Fruit fly (Drosophila melanogaster) whole organism, embryonic: ENCODE results near the gene CG34398.

ENCODE experiments used
- Atf6 ChIP-seq: fragments of 200-800 bp; sonication (Bioruptor generic); IDR thresholded peaks from 2 replicates; pipeline ENCODE4 v1.3.6; 2022; ENCODE audit warnings: missing biosample characterization, missing genetic modification characterization
- Bdp1 ChIP-seq: fragments of 200-800 bp; sonication (Bioruptor generic); optimal IDR thresholded peaks from 3 replicates; lab custom pipeline; 2016; ENCODE audit warnings: missing biosample characterization, missing genetic modification characterization
- CG11696 ChIP-seq: fragments of 200-800 bp; sonication (Bioruptor generic); IDR thresholded peaks from 2 replicates; pipeline ENCODE4 v1.3.6; 2022; ENCODE audit warnings: missing biosample characterization, missing genetic modification characterization
- CG17612 ChIP-seq: fragments of 200-800 bp; sonication (Bioruptor generic); IDR thresholded peaks from 2 replicates; pipeline ENCODE4 v1.3.6; 2022; ENCODE audit warnings: missing biosample characterization, missing genetic modification characterization
- CG2120 ChIP-seq: fragments of 200-800 bp; sonication (Bioruptor generic); optimal IDR thresholded peaks from 3 replicates; lab custom pipeline; 2016; ENCODE audit warnings: missing biosample characterization, missing genetic modification characterization
- CG30403 ChIP-seq: fragments of 200-800 bp; sonication (Bioruptor generic); optimal IDR thresholded peaks from 3 replicates; lab custom pipeline; 2016; ENCODE audit warnings: missing biosample characterization, missing genetic modification characterization
- CG3838 ChIP-seq: fragments of 200-800 bp; sonication (Bioruptor generic); optimal IDR thresholded peaks from 3 replicates; lab custom pipeline; 2016; ENCODE audit warnings: missing biosample characterization, missing genetic modification characterization
- CG4328 ChIP-seq: fragments of 200-800 bp; sonication (Bioruptor generic); optimal IDR thresholded peaks from 3 replicates; lab custom pipeline; 2017; ENCODE audit warnings: missing biosample characterization, missing genetic modification reagents, missing genetic modification characterization
- CG6654 ChIP-seq: fragments of 200-800 bp; sonication (Bioruptor generic); optimal IDR thresholded peaks from 2 replicates; lab custom pipeline; 2017; ENCODE audit warnings: missing biosample characterization, mild to moderate bottlenecking, missing genetic modification characterization
- CG6683 ChIP-seq: fragments of 200-800 bp; sonication (Bioruptor generic); optimal IDR thresholded peaks from 2 replicates; lab custom pipeline; 2017; ENCODE audit warnings: missing biosample characterization, mild to moderate bottlenecking, missing genetic modification characterization, missing genetic modification reagents
- CG6765 ChIP-seq: fragments of 200-800 bp; sonication (Bioruptor generic); optimal IDR thresholded peaks from 3 replicates; lab custom pipeline; 2017; ENCODE audit warnings: missing biosample characterization, mild to moderate bottlenecking, missing genetic modification characterization
- CG7839 ChIP-seq: fragments of 200-800 bp; sonication (Bioruptor generic); optimal IDR thresholded peaks from 3 replicates; lab custom pipeline; 2018; ENCODE audit warnings: missing biosample characterization, mild to moderate bottlenecking, missing genetic modification characterization, moderate library complexity
- CG7928 ChIP-seq: fragments of 200-800 bp; sonication (Bioruptor generic); optimal IDR thresholded peaks from 2 replicates; lab custom pipeline; 2017; ENCODE audit warnings: missing biosample characterization, mild to moderate bottlenecking, missing genetic modification characterization
- CG8290 ChIP-seq, 3 experiments: fragments of 200-800 bp; sonication (Bioruptor generic); optimal IDR thresholded peaks; 2 replicates each; lab custom pipeline; 2016 to 2019; ENCODE audit warnings: missing biosample characterization in 3 of 3, missing genetic modification characterization in 3 of 3, mild to moderate bottlenecking in 2 of 3, moderate library complexity in 1 of 3
- CHES-1-like ChIP-seq: fragments of 200-800 bp; sonication (Bioruptor generic); optimal IDR thresholded peaks from 2 replicates; lab custom pipeline; 2016; ENCODE audit warnings: missing biosample characterization, missing genetic modification characterization
- Camta ChIP-seq: fragments of 200-800 bp; sonication (Bioruptor generic); optimal IDR thresholded peaks from 2 replicates; lab custom pipeline; 2016; ENCODE audit warnings: missing biosample characterization, missing genetic modification characterization
- Chrac-16 ChIP-seq: fragments of 200-800 bp; sonication (Bioruptor generic); optimal IDR thresholded peaks from 3 replicates; lab custom pipeline; 2016; ENCODE audit warnings: missing biosample characterization, missing genetic modification characterization
- D19A ChIP-seq: fragments of 200-800 bp; optimal IDR thresholded peaks from 3 replicates; lab custom pipeline; 2019; ENCODE audit warnings: missing biosample characterization, mild to moderate bottlenecking, missing genetic modification characterization, moderate library complexity
- Deaf1 ChIP-seq: fragments of 200-800 bp; optimal IDR thresholded peaks from 3 replicates; lab custom pipeline; 2019; ENCODE audit warnings: missing biosample characterization, mild to moderate bottlenecking, missing genetic modification characterization, moderate library complexity
- Dref ChIP-seq: fragments of 200-800 bp; sonication (Bioruptor generic); IDR thresholded peaks from 2 replicates; pipeline ENCODE4 v1.3.6; 2022; ENCODE audit warnings: missing biosample characterization, missing genetic modification characterization
- H2.0 ChIP-seq: fragments of 200-800 bp; sonication (Bioruptor generic); IDR thresholded peaks from 2 replicates; pipeline ENCODE4 v1.3.6; 2022; ENCODE audit warnings: missing biosample characterization, missing genetic modification characterization
- HmgD ChIP-seq: fragments of 200-800 bp; sonication (Bioruptor generic); optimal IDR thresholded peaks from 3 replicates; lab custom pipeline; 2016; ENCODE audit warnings: missing biosample characterization, missing genetic modification characterization
- Kr ChIP-seq: fragments of 200-800 bp; sonication (Bioruptor generic); optimal IDR thresholded peaks from 2 replicates; lab custom pipeline; 2017; ENCODE audit warnings: missing biosample characterization, mild to moderate bottlenecking, missing genetic modification characterization
- MESR4 ChIP-seq: fragments of 200-800 bp; sonication (Bioruptor generic); optimal IDR thresholded peaks from 2 replicates; lab custom pipeline; 2018; ENCODE audit warnings: missing biosample characterization, mild to moderate bottlenecking, missing genetic modification characterization, moderate library complexity
- Mad ChIP-seq: fragments of 200-800 bp; sonication (Bioruptor generic); optimal IDR thresholded peaks from 2 replicates; lab custom pipeline; 2016; ENCODE audit warnings: missing biosample characterization, missing genetic modification characterization
- Mes4 ChIP-seq: fragments of 200-800 bp; sonication (Bioruptor generic); optimal IDR thresholded peaks from 2 replicates; lab custom pipeline; 2016; ENCODE audit warnings: missing biosample characterization, missing genetic modification characterization
- Poxn ChIP-seq: fragments of 200-800 bp; sonication (Bioruptor generic); IDR thresholded peaks from 2 replicates; pipeline ENCODE4 v1.3.6; 2022; ENCODE audit warnings: missing biosample characterization, missing genetic modification characterization
- Taf1 ChIP-seq: fragments of 200-800 bp; sonication (Bioruptor generic); IDR thresholded peaks from 2 replicates; pipeline ENCODE4 v1.3.6; 2022; ENCODE audit warnings: missing biosample characterization, missing genetic modification characterization
- YL-1 ChIP-seq: fragments of 200-800 bp; sonication (Bioruptor generic); optimal IDR thresholded peaks from 3 replicates; lab custom pipeline; 2017; ENCODE audit warnings: missing biosample characterization, mild to moderate bottlenecking, missing genetic modification characterization
- bowl ChIP-seq: fragments of 200-800 bp; sonication (Bioruptor generic); IDR thresholded peaks from 2 replicates; pipeline ENCODE4 v1.3.6; 2022; ENCODE audit warnings: missing biosample characterization, missing genetic modification characterization
- btn ChIP-seq: fragments of 200-800 bp; sonication (Bioruptor generic); optimal IDR thresholded peaks from 2 replicates; lab custom pipeline; 2016; ENCODE audit warnings: missing biosample characterization, missing genetic modification characterization
- cato ChIP-seq: fragments of 200-800 bp; sonication (Bioruptor generic); optimal IDR thresholded peaks from 2 replicates; lab custom pipeline; 2016; ENCODE audit warnings: missing biosample characterization, missing genetic modification characterization, borderline replicate concordance
- caup ChIP-seq: fragments of 200-800 bp; sonication (Bioruptor generic); optimal IDR thresholded peaks from 3 replicates; lab custom pipeline; 2017; ENCODE audit warnings: missing biosample characterization, mild to moderate bottlenecking, missing genetic modification characterization, moderate library complexity; ENCODE audit not compliant: severe bottlenecking
- h ChIP-seq: fragments of >200 bp; optimal IDR thresholded peaks from 2 replicates; lab custom pipeline; 2017
- hkb ChIP-seq, 2 experiments: fragments of 200-800 bp in 1 of 2; fragments of >200 bp in 1 of 2; sonication (Bioruptor generic) in 1 of 2; IDR thresholded peaks in 1 of 2; optimal IDR thresholded peaks in 1 of 2; 2 replicates each; pipeline versions ENCODE4 v1.3.6 to Lab custom; 2017 to 2022; ENCODE audit warnings: missing biosample characterization in 1 of 2, missing genetic modification characterization in 1 of 2
- jing ChIP-seq: fragments of 200-800 bp; sonication (Bioruptor generic); optimal IDR thresholded peaks from 2 replicates; lab custom pipeline; 2018; ENCODE audit warnings: missing biosample characterization, mild to moderate bottlenecking, missing genetic modification characterization
- nerfin-2 ChIP-seq: fragments of 200-800 bp; sonication (Bioruptor generic); IDR thresholded peaks from 2 replicates; pipeline ENCODE4 v1.3.6; 2022; ENCODE audit warnings: missing biosample characterization, missing genetic modification characterization; ENCODE audit not compliant: partially characterized antibody
- peb ChIP-seq: fragments of 200-800 bp; sonication (Bioruptor generic); IDR thresholded peaks from 2 replicates; pipeline ENCODE4 v1.3.6; 2022; ENCODE audit warnings: missing biosample characterization, missing genetic modification characterization
- pros ChIP-seq: fragments of 200-800 bp; sonication (Bioruptor generic); optimal IDR thresholded peaks from 3 replicates; lab custom pipeline; 2019; ENCODE audit warnings: missing biosample characterization, mild to moderate bottlenecking, missing genetic modification characterization, moderate library complexity
- ranshi ChIP-seq: fragments of 200-800 bp; sonication (Bioruptor generic); IDR thresholded peaks from 2 replicates; pipeline ENCODE4 v1.3.6; 2022; ENCODE audit warnings: missing biosample characterization, missing genetic modification characterization
- sna ChIP-seq: fragments of 200-800 bp; sonication (Bioruptor generic); IDR thresholded peaks from 2 replicates; pipeline ENCODE4 v1.3.6; 2022; ENCODE audit warnings: missing biosample characterization, missing genetic modification characterization; ENCODE audit not compliant: partially characterized antibody
- vfl ChIP-seq: fragments of 200-800 bp; sonication (Bioruptor generic); optimal IDR thresholded peaks from 2 replicates; lab custom pipeline; 2016; ENCODE audit warnings: missing biosample characterization, missing genetic modification characterization

CG34398 gene

dm6 chr2L:8962254-8962653 is 63.7 kb downstream of the CG34398 start, which contains the start of the genes CG9525 and CG32985:
Gene CG9525 (minus strand): TSS chr2L:8962354.
Gene CG32985 (plus strand): TSS chr2L:8962533.
- TF ChIP-seq Mad (GFP tag; lab: Kevin White, UChicago): no peak
- TF ChIP-seq hkb (optimal IDR thresholded peaks at IDR 0.05; lab: Kevin White, UChicago): no peak
- TF ChIP-seq hkb (GFP tag; IDR thresholded peaks at IDR 0.05; lab: Robert Waterston, UW): no peak
- no peak for TF ChIP-seq YL-1 (GFP tag; lab: Kevin White, UChicago)
- TF ChIP-seq CG7839 (tag; lab: Kevin White, UChicago): no peak
- no peak for TF ChIP-seq cato (GFP tag; lab: Kevin White, UChicago)
- TF ChIP-seq caup: no peak
- no peak for TF ChIP-seq Atf6
- no peak for TF ChIP-seq ranshi
- TF ChIP-seq CG6765 (GFP tag; lab: Kevin White, UChicago): no peak
- TF ChIP-seq Taf1 (GFP tag; lab: Robert Waterston, UW): no peak
- no peak for TF ChIP-seq D19A
- TF ChIP-seq nerfin-2 (GFP tag; lab: Robert Waterston, UW): no peak
- no peak for TF ChIP-seq jing (GFP tag; lab: Kevin White, UChicago)
- no peak for TF ChIP-seq Camta
- TF ChIP-seq peb (GFP tag; lab: Robert Waterston, UW): no peak
- TF ChIP-seq vfl (GFP tag; lab: Kevin White, UChicago): no peak
- no peak for TF ChIP-seq CG11696 (GFP tag; lab: Robert Waterston, UW)
- TF ChIP-seq CHES-1-like: no peak
- TF ChIP-seq btn (GFP tag; lab: Kevin White, UChicago): no peak
- TF ChIP-seq bowl (GFP tag; lab: Robert Waterston, UW): no peak

dm6 chr2L:8964657-8965056 is 66.1 kb downstream of the CG34398 start, which contains the start of gene CG32984:
Gene CG32984 (plus strand): TSS chr2L:8964957.
- TF ChIP-seq H2.0: no peak
- TF ChIP-seq CG2120 (GFP tag; lab: Kevin White, UChicago): no peak
- no peak for TF ChIP-seq pros (GFP tag; lab: Kevin White, UChicago)
- no peak for TF ChIP-seq CG6654 (GFP tag; lab: Kevin White, UChicago)
- no peak for TF ChIP-seq MESR4
- no peak for TF ChIP-seq Mes4 (GFP tag; lab: Kevin White, UChicago)
- TF ChIP-seq CG30403 (GFP tag; lab: Kevin White, UChicago): no peak
- TF ChIP-seq Poxn: no peak
- TF ChIP-seq Bdp1 (GFP tag; lab: Kevin White, UChicago): no peak
- no peak for TF ChIP-seq Dref (GFP tag; lab: Robert Waterston, UW)
- no peak for TF ChIP-seq CG7928 (GFP tag; lab: Kevin White, UChicago)

- TF ChIP-seq Deaf1 (tag; lab: Kevin White, UChicago) (peak; percentile 45), Taf1 (GFP tag; lab: Robert Waterston, UW) (no peak), HmgD (GFP tag; lab: Kevin White, UChicago) (no peak), CG4328 (GFP tag; lab: Kevin White, UChicago) (no peak), Chrac-16 (GFP tag; lab: Kevin White, UChicago) (no peak), CG6683 (GFP tag; lab: Kevin White, UChicago) (no peak)
Measured at dm6 chr2L:8967235-8967634, 68.6 kb downstream of the CG34398 start, which contains the start of gene CG18088. Gene CG18088 (plus strand): TSS chr2L:8967535.

dm6 chr2L:8972905-8973304 is 74.3 kb downstream of the CG34398 start:
- TF ChIP-seq sna (no peak), CG17612 (peak; percentile 100), CG8290 (GFP tag; optimal IDR thresholded peaks at IDR 0.05; lab: Kevin White, UChicago) (peak; percentile 70), CG8290 (tag; optimal IDR thresholded peaks at IDR 0.05; lab: Kevin White, UChicago) (peak in 1 of 2 experiments; percentile 38), Kr (GFP tag; lab: Kevin White, UChicago) (no peak), h (no peak), CG3838 (GFP tag; lab: Kevin White, UChicago) (no peak)
